Worm (Caenorhabditis elegans) whole organism, L2 larva: ENCODE results near the gene ZC443.7.

Experiments
- ama-1 ChIP-seq: fragments of 150-350 bp; optimal IDR thresholded peaks from 2 replicates; lab custom pipeline; 2018; ENCODE audit warnings: inconsistent platforms
- lin-13 ChIP-seq: fragments of 150-350 bp; optimal IDR thresholded peaks from 2 replicates; lab custom pipeline; 2014; ENCODE audit warnings: missing biosample characterization, missing genetic modification reagents, missing genetic modification characterization
- lin-39 ChIP-seq: fragments of 150-350 bp; optimal IDR thresholded peaks from 2 replicates; lab custom pipeline; 2014; ENCODE audit warnings: missing biosample characterization, missing genetic modification reagents, missing genetic modification characterization
- nhr-10 ChIP-seq: sonication (generic microtip); optimal IDR thresholded peaks from 2 replicates; lab custom pipeline; 2017; ENCODE audit warnings: missing biosample characterization, missing genetic modification characterization
- snpc-4 ChIP-seq: fragments of 150-350 bp; optimal IDR thresholded peaks from 2 replicates; lab custom pipeline; 2014; ENCODE audit warnings: missing biosample characterization, missing genetic modification characterization
- unc-62 ChIP-seq: fragments of 150-350 bp; optimal IDR thresholded peaks from 2 replicates; lab custom pipeline; 2014; ENCODE audit warnings: missing biosample characterization, missing genetic modification reagents, missing genetic modification characterization

DNA sequence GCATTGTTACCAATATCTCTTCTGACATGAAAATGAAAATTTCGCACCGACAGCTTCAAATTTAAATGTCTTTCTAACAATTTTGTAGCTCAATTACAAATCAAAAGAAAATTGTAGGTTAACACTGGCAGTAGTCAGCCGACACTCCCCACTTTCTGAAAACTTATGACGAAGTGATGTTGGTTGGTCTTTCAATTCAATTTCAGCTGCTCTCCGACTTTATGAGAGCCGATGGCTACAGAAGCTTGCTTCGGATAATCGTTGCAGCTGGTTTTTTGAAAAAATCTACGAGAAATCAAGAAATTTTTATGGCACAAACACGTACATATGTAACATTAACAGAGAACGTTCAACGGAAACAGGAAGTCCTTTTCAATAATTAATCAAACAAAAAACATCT is 21.4 kb upstream of the ZC443.7 start, which contains the start of gene sre-20:
- TF ChIP-seq lin-13 (GFP tag; lab: Kevin White, UChicago) (no peak), ama-1 (lab: Kevin White, UChicago) (no peak), snpc-4 (tag; lab: Kevin White, UChicago) (no peak), nhr-10 (tag; lab: Kevin White, UChicago) (no peak), lin-39 (no peak), unc-62 (GFP tag; lab: Kevin White, UChicago) (no peak)
